Fruit fly (Drosophila melanogaster) whole organism, wandering third instar larva: Measurements from ENCODE around the gene inaE.

Experiments used
- CG32264 ChIP-seq: fragments of 200-800 bp; sonication (Bioruptor generic); optimal IDR thresholded peaks from 2 replicates; lab custom pipeline; 2016; ENCODE audit warnings: missing biosample characterization, missing genetic modification characterization
- CrebA ChIP-seq: fragments of 200-800 bp; sonication (Bioruptor generic); optimal IDR thresholded peaks from 2 replicates; lab custom pipeline; 2016; ENCODE audit warnings: missing biosample characterization, mild to moderate bottlenecking, missing genetic modification characterization, borderline replicate concordance
- Dif ChIP-seq: fragments of 200-275, 200-300 bp; sonication (Bioruptor generic); optimal IDR thresholded peaks from 2 replicates; lab custom pipeline; 2018; ENCODE audit warnings: missing biosample characterization, missing genetic modification characterization; ENCODE audit not compliant: partially characterized antibody
- GATAd ChIP-seq: sonication (Bioruptor generic); optimal IDR thresholded peaks from 2 replicates; lab custom pipeline; 2016; ENCODE audit warnings: missing biosample characterization, missing genetic modification characterization
- HLH106 ChIP-seq: fragments of 200-800 bp; optimal IDR thresholded peaks from 3 replicates; lab custom pipeline; 2019; ENCODE audit warnings: missing biosample characterization, mild to moderate bottlenecking, missing genetic modification characterization, moderate library complexity
- Hr83 ChIP-seq: fragments of 200-300 bp; sonication (Bioruptor generic); optimal IDR thresholded peaks from 2 replicates; lab custom pipeline; 2016; ENCODE audit warnings: missing biosample characterization, mild to moderate bottlenecking, missing genetic modification characterization, moderate library complexity; ENCODE audit not compliant: poor library complexity, severe bottlenecking
- Myc ChIP-seq: fragments of >200 bp; optimal IDR thresholded peaks from 2 replicates; lab custom pipeline; 2017
- N ChIP-seq: fragments of >200 bp; optimal IDR thresholded peaks from 2 replicates; lab custom pipeline; 2018; ENCODE audit warnings: missing biosample characterization, missing external identifiers, missing genetic modification characterization
- Rel ChIP-seq, 2 experiments: fragments of 200-800 bp; sonication (Bioruptor generic) in 1 of 2; optimal IDR thresholded peaks; 2 replicates in 1 of 2; 3 replicates in 1 of 2; lab custom pipeline; 2016 to 2019; ENCODE audit warnings: mild to moderate bottlenecking in 2 of 2, missing biosample characterization in 2 of 2, missing genetic modification characterization in 2 of 2, moderate library complexity in 1 of 2
- Sp1 ChIP-seq: fragments of 200-800 bp; sonication (Bioruptor generic); optimal IDR thresholded peaks from 3 replicates; lab custom pipeline; 2019; ENCODE audit warnings: missing biosample characterization, mild to moderate bottlenecking, missing genetic modification characterization, moderate library complexity
- br ChIP-seq: fragments of 200-800 bp; sonication (Bioruptor generic); optimal IDR thresholded peaks from 2 replicates; lab custom pipeline; 2016; ENCODE audit warnings: missing biosample characterization, missing genetic modification characterization
- brk ChIP-seq: fragments of 200-800 bp; sonication (Bioruptor generic); optimal IDR thresholded peaks from 2 replicates; lab custom pipeline; 2016; ENCODE audit warnings: missing biosample characterization, mild to moderate bottlenecking, missing genetic modification characterization
- dl ChIP-seq, 2 experiments: fragments of 175-275, 200-275 bp in 1 of 2; fragments of 200-275 bp in 1 of 2; sonication (Bioruptor generic); optimal IDR thresholded peaks; lab custom pipeline; 2018; ENCODE audit warnings: mild to moderate bottlenecking in 2 of 2, missing biosample characterization in 2 of 2, missing genetic modification characterization in 2 of 2, moderate library complexity in 2 of 2; ENCODE audit not compliant: partially characterized antibody in 2 of 2, insufficient read depth in 1 of 2
- dmrt93B ChIP-seq: fragments of 200-800 bp; sonication (Bioruptor generic); optimal IDR thresholded peaks from 2 replicates; lab custom pipeline; 2018; ENCODE audit warnings: missing biosample characterization, mild to moderate bottlenecking, missing genetic modification characterization
- dsf ChIP-seq: sonication (Bioruptor generic); optimal IDR thresholded peaks from 2 replicates; lab custom pipeline; 2016; ENCODE audit warnings: missing biosample characterization, missing genetic modification characterization, borderline replicate concordance
- ey ChIP-seq: fragments of 200-800 bp; sonication (Bioruptor generic); optimal IDR thresholded peaks from 2 replicates; lab custom pipeline; 2016; ENCODE audit warnings: missing biosample characterization, missing genetic modification characterization
- foxo ChIP-seq, 2 experiments: fragments of 200-800 bp; sonication (Bioruptor generic); optimal IDR thresholded peaks; 2 replicates in 1 of 2; 3 replicates in 1 of 2; lab custom pipeline; 2016 to 2017; ENCODE audit warnings: missing biosample characterization in 2 of 2, missing genetic modification characterization in 2 of 2
- fru ChIP-seq: fragments of 200-800 bp; sonication (Bioruptor generic); optimal IDR thresholded peaks from 3 replicates; lab custom pipeline; 2016; ENCODE audit warnings: missing biosample characterization, mild to moderate bottlenecking, missing genetic modification characterization
- h ChIP-seq: fragments of 200-800 bp; sonication (Bioruptor generic); optimal IDR thresholded peaks from 3 replicates; lab custom pipeline; 2016; ENCODE audit warnings: missing biosample characterization, mild to moderate bottlenecking, missing genetic modification characterization
- jim ChIP-seq: fragments of 175-275, 200-325 bp; sonication (Bioruptor generic); optimal IDR thresholded peaks from 2 replicates; lab custom pipeline; 2016; ENCODE audit warnings: missing biosample characterization, mild to moderate bottlenecking, missing genetic modification characterization
- lola ChIP-seq: fragments of >200 bp; optimal IDR thresholded peaks from 2 replicates; lab custom pipeline; 2017; ENCODE audit warnings: missing biosample characterization, missing genetic modification characterization
- pan ChIP-seq: fragments of >200 bp; optimal IDR thresholded peaks from 2 replicates; lab custom pipeline; 2017
- psq ChIP-seq: fragments of 200-800 bp; sonication (Bioruptor generic); optimal IDR thresholded peaks from 3 replicates; lab custom pipeline; 2017; ENCODE audit warnings: missing biosample characterization, mild to moderate bottlenecking, missing genetic modification characterization, moderate library complexity
- rgr ChIP-seq: fragments of 200-800 bp; sonication (Bioruptor generic); optimal IDR thresholded peaks from 3 replicates; lab custom pipeline; 2016; ENCODE audit warnings: missing biosample characterization, mild to moderate bottlenecking, missing genetic modification characterization
- sage ChIP-seq: fragments of 200-800 bp; sonication (Bioruptor generic); optimal IDR thresholded peaks from 2 replicates; lab custom pipeline; 2016; ENCODE audit warnings: missing biosample characterization, mild to moderate bottlenecking, missing genetic modification characterization
- tai ChIP-seq: sonication (Bioruptor generic); optimal IDR thresholded peaks from 2 replicates; lab custom pipeline; 2016; ENCODE audit warnings: missing biosample characterization, missing genetic modification characterization

Gene inaE

DNA sequence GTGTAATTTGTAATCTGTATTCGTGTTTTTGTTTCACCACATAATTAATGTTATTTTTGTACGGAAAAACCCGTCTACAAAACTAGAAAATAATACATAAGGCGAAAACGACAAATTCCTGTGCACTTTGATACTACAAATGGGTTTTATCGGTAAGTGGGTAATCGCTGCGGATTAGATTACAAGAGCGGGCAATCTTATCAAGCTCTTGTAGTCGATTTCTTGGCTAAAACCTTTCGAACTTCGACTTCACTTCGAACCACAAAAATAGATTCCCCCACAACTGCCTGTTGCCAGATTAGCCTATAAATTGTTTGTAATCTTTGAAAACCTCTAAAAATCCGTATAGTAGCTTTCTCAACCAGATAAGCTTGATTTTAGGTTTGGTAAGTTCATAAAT, 42.5 kb upstream of the inaE start:
- no peak for TF ChIP-seq fru
- TF ChIP-seq Rel (GFP tag; optimal IDR thresholded peaks at IDR 0.05; lab: Kevin White, UChicago), result no peak
- no peak for TF ChIP-seq Rel (tag; optimal IDR thresholded peaks at IDR 0.05; lab: Kevin White, UChicago)
- TF ChIP-seq CrebA, result no peak
- peak; percentile 34 for TF ChIP-seq brk
- TF ChIP-seq jim (GFP tag; lab: Kevin White, UChicago), result no peak
- no peak for TF ChIP-seq pan

DNA sequence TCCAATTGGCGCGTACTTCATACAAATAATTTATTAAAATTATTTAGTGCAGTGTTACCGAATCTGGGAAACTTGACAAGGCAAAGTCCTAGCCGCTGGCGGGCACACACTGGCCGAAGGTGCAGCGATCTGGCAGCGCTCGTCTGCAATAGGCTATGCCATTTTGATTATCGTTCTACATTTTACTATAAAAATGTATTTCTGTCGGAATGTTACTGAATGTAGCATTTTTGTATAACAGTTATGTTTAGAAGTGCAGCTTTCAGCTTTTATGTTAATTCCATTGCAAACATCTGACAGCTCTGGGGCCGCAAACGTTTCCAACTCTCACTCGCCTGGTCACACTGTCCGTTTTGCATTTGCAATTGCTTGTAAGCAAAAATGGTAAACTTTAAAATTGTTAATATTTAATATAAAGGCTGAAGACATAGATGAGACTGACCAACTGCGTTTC, 38.9 kb upstream of the inaE start, which contains the start of gene Grip91:
Grip91 (minus strand) TSS at position 85 of the 454 bp plus-strand sequence.
- TF ChIP-seq h (GFP tag; lab: Kevin White, UChicago), result peak; percentile 14
- TF ChIP-seq foxo (GFP tag; optimal IDR thresholded peaks at IDR 0.05; lab: Kevin White, UChicago), result peak in 1 of 2 experiments; percentile 15
- TF ChIP-seq rgr (GFP tag; lab: Kevin White, UChicago), result peak; percentile 26
- peak; percentile 9 for TF ChIP-seq fru
- no peak for TF ChIP-seq CrebA
- no peak for TF ChIP-seq Rel (GFP tag; optimal IDR thresholded peaks at IDR 0.05; lab: Kevin White, UChicago)
- peak; percentile 34 for TF ChIP-seq Rel (tag; optimal IDR thresholded peaks at IDR 0.05; lab: Kevin White, UChicago)
- no peak for TF ChIP-seq pan
- peak; percentile 5 for TF ChIP-seq HLH106 (tag; lab: Kevin White, UChicago)

DNA sequence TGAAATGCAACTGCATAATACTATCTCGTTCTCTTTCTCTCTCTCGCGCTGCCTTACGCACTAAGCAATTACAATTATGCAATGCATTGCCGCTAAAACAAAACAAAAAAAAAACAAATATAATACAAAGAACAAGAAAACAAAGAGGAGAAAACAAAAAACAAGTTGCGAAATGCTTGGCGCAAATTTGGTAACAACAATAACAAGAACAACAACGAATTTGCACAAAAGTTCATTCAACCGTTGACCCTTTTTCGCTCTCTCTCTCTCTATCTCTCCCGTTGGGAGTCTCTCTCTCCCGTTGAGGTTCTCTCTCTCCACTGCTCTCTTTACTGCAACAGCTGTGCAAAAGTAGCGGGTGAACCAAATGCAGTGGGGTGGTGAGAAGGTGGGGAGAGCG, 36.5 kb upstream of the inaE start:
- TF ChIP-seq dmrt93B (GFP tag; lab: Kevin White, UChicago) (no peak), Dif (GFP tag; lab: Kevin White, UChicago) (peak; percentile 91), br (GFP tag; lab: Kevin White, UChicago) (peak; percentile 18), sage (GFP tag; lab: Kevin White, UChicago) (no peak), lola (no peak), HLH106 (tag; lab: Kevin White, UChicago) (no peak), tai (GFP tag; lab: Kevin White, UChicago) (no peak), N (GFP tag; lab: Kevin White, UChicago) (no peak), Hr83 (GFP tag; lab: Kevin White, UChicago) (peak; percentile 27), Rel (GFP tag; optimal IDR thresholded peaks at IDR 0.05; lab: Kevin White, UChicago) (no peak), Rel (tag; optimal IDR thresholded peaks at IDR 0.05; lab: Kevin White, UChicago) (no peak), dl (GFP tag; optimal IDR thresholded peaks at IDR 0.05; lab: Kevin White, UChicago; ENCODE audit: insufficient read depth in 1 of 2, partially characterized antibody in 2 of 2) (peak; percentile 60 to 89), psq (GFP tag; lab: Kevin White, UChicago) (peak; percentile 24)

DNA sequence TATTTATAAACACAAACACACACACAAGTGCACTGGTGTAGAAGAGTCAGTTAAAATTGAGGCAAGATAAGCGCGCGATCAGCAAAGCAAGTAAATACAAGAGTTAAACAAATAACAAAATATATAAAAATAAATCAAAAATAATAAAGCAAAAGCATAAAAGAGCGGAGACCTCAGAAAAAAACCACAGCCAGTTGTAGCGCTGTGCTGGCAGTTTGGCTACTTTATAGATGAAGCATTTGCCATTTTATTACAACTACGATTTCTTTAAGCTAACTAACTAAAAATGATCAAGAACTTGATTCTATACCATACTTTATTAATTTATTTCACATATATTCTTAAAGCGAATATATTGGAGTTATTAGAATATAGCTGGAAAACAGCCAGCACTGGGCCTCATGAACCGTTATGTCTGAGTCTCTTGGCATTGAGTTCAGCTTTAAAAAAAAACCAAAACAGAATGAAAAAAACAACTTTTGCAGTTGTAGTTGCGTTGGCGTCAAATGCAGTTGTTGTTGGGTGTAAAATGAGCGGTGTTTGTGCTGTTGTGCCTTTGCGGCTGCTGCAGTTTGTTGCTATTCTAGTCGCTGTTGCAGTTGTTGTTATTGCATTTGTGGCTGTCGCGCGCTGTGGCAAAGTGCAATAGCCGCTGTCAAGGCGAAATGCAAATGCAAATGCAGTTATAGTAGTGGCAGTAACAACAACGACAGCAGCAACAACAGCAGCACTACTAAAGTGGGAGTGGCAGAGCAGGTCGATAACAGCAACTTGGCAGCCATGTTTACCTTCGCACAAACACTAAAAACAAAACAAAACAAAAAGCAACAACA, 35.7 kb upstream of the inaE start:
- TF ChIP-seq Hr83 (GFP tag; lab: Kevin White, UChicago) (no peak), rgr (GFP tag; lab: Kevin White, UChicago) (peak; percentile 6), ey (GFP tag; lab: Kevin White, UChicago) (no peak), N (GFP tag; lab: Kevin White, UChicago) (no peak), fru (peak; percentile 33), br (GFP tag; lab: Kevin White, UChicago) (no peak), sage (GFP tag; lab: Kevin White, UChicago) (peak; percentile 5), brk (peak; percentile 36), GATAd (GFP tag; lab: Kevin White, UChicago) (no peak), Sp1 (GFP tag; lab: Kevin White, UChicago) (peak; percentile 7), CG32264 (GFP tag; lab: Kevin White, UChicago) (no peak), dl (GFP tag; optimal IDR thresholded peaks at IDR 0.05; lab: Kevin White, UChicago; ENCODE audit: insufficient read depth in 1 of 2, partially characterized antibody in 2 of 2) (no peak), Myc (lab: Kevin White, UChicago) (peak; percentile 52), HLH106 (tag; lab: Kevin White, UChicago) (no peak), dsf (no peak)
